Fruit fly (Drosophila melanogaster) S2 (cell line): ENCODE data around the gene aus.

Experiments
- CG8478 ChIP-seq: fragments of >200 bp; optimal IDR thresholded peaks from 2 replicates; lab custom pipeline; 2018
- CTCF ChIP-seq, 2 experiments: fragments of >200 bp; optimal IDR thresholded peaks; 2 replicates each; lab custom pipeline; 2018

- no peak for TF ChIP-seq CG8478 (lab: Kevin White, UChicago)
- no peak for TF ChIP-seq CTCF (optimal IDR thresholded peaks at IDR 0.05; lab: Kevin White, UChicago)
Observed at dm6 chr3R:21339006-21339420, 10.4 kb downstream of the aus start.
